Worm (Caenorhabditis elegans) whole organism, early embryonic: Measurements from ENCODE around the gene F22H10.6.

Source experiments
- ama-1 ChIP-seq: fragments of 150-350 bp; optimal IDR thresholded peaks from 2 replicates; lab custom pipeline; 2014
- hnd-1 ChIP-seq: sonication (generic microtip); optimal IDR thresholded peaks from 2 replicates; lab custom pipeline; 2016; ENCODE audit warnings: missing genetic modification characterization, missing compliant biosample characterization

ce11 chrX:16721930-16722329 lies 30.8 kb upstream of the F22H10.6 start:
- TF ChIP-seq ama-1 = no peak
- no peak for TF ChIP-seq hnd-1 (tag; lab: Kevin White, UChicago)
